Fruit fly (Drosophila melanogaster): Measurements from ENCODE around the gene CG15892.
A peak's percentile ranks its signal among the peaks of the same experiment; 100 is the strongest.

CG15892 gene

DNA sequence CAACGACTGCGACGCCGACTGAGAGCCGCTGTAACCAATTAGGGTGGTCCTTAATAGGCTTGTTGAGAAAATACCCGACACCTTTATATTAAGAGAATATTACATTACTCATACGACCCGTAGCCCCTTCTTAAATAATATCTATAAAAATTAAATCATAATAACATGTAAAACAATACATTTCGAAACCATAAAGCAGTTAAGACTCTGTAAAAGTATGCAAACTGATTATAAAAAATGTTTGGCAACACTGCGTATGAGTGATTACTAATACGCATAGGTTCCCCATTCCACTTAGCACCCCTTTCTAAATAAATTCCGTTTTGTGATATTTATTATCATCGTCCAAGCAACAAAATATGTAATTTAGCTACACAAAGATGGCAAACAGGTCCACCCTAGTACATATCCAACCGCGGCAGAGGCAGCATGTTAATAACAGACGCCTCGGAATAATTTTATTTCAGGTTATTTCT lies 46.5 kb upstream of the CG15892 start (continued):
- TF ChIP-seq D19A (tag; optimal IDR thresholded peaks at IDR 0.05) (peak; percentile 70), CG6254 (GFP tag; optimal IDR thresholded peaks at IDR 0.05) (peak; percentile 64), ham (GFP tag; IDR thresholded peaks at IDR 0.05) (no peak), CG2889 (GFP tag; IDR thresholded peaks at IDR 0.05) (no peak), CG17361 (GFP tag; IDR thresholded peaks at IDR 0.05) (peak; percentile 87), CG6813 (GFP tag; optimal IDR thresholded peaks at IDR 0.05) (peak; percentile 63), dysf (GFP tag; IDR thresholded peaks at IDR 0.05) (peak; percentile 62), MTF-1 (GFP tag; optimal IDR thresholded peaks at IDR 0.05; ENCODE audit: borderline replicate concordance) (no peak), hkb (optimal IDR thresholded peaks at IDR 0.05) (no peak), hkb (GFP tag; IDR thresholded peaks at IDR 0.05) (peak; percentile 64; the same call in 1 of the 2 replicates), vvl (GFP tag; IDR thresholded peaks at IDR 0.05) (peak; percentile 52; the same call in 1 of the 2 replicates), seq (GFP tag; IDR thresholded peaks at IDR 0.05) (peak; percentile 56; the same call in 1 of the 2 replicates), hbn (GFP tag; IDR thresholded peaks at IDR 0.05; ENCODE audit: partially characterized antibody) (no peak), CG1529 (GFP tag; optimal IDR thresholded peaks at IDR 0.05) (peak; percentile 74), CG12071 (GFP tag; optimal IDR thresholded peaks at IDR 0.05) (peak; percentile 42), vfl (GFP tag; optimal IDR thresholded peaks at IDR 0.05) (peak; percentile 22), CG10274 (GFP tag; optimal IDR thresholded peaks at IDR 0.05) (peak; percentile 52), CG9215 (GFP tag; IDR thresholded peaks at IDR 0.05) (peak; percentile 61), Dll (GFP tag; IDR thresholded peaks at IDR 0.05; ENCODE audit: partially characterized antibody) (no peak), CG7372 (GFP tag; IDR thresholded peaks at IDR 0.05) (peak; percentile 82), Trl (optimal IDR thresholded peaks at IDR 0.05) (peak in 1 of 2 experiments; percentile 0), Trl (GFP tag; optimal IDR thresholded peaks at IDR 0.05) (no peak), CG17385 (GFP tag; optimal IDR thresholded peaks at IDR 0.05) (peak; percentile 65), CG4360 (GFP tag; IDR thresholded peaks at IDR 0.05) (0 out of 2 replicates have a peak, but pooled peaks have one; percentile 8), sens-2 (GFP tag; IDR thresholded peaks at IDR 0.05) (no peak), croc (GFP tag; conservative IDR thresholded peaks at IDR 0.05) (peak; percentile 35; the same call in 1 of the 3 replicates), ttk (GFP tag; IDR thresholded peaks at IDR 0.05) (peak; percentile 54; the same call in 1 of the 2 replicates), Hand (GFP tag; optimal IDR thresholded peaks at IDR 0.05) (peak; percentile 83), Nf-YC (tag; optimal IDR thresholded peaks at IDR 0.05) (peak; percentile 73), Aef1 (GFP tag; IDR thresholded peaks at IDR 0.05) (peak; percentile 40; the same call in 1 of the 3 replicates), Gsc (GFP tag; IDR thresholded peaks at IDR 0.05) (no peak), zen2 (GFP tag; IDR thresholded peaks at IDR 0.05; ENCODE audit: partially characterized antibody) (no peak), CG17359 (tag; optimal IDR thresholded peaks at IDR 0.05) (peak; percentile 68), bab2 (GFP tag; optimal IDR thresholded peaks at IDR 0.05) (peak; percentile 6), CG12391 (tag; optimal IDR thresholded peaks at IDR 0.05) (peak; percentile 72), nerfin-2 (GFP tag; IDR thresholded peaks at IDR 0.05; ENCODE audit: partially characterized antibody) (no peak), tap (tag; optimal IDR thresholded peaks at IDR 0.05) (peak; percentile 68), CG1602 (GFP tag; optimal IDR thresholded peaks at IDR 0.05) (peak; percentile 15), CG4424 (GFP tag; optimal IDR thresholded peaks at IDR 0.05) (peak; percentile 68), lmd (GFP tag; IDR thresholded peaks at IDR 0.05) (peak; percentile 58), crc (GFP tag; optimal IDR thresholded peaks at IDR 0.05) (peak; percentile 13), CG12104 (GFP tag; optimal IDR thresholded peaks at IDR 0.05) (peak; percentile 70), CG9727 (GFP tag; optimal IDR thresholded peaks at IDR 0.05) (peak; percentile 80), BtbVII (GFP tag; optimal IDR thresholded peaks at IDR 0.05) (peak; percentile 83), Fer2 (tag; optimal IDR thresholded peaks at IDR 0.05) (peak; percentile 46), Xbp1 (GFP tag; optimal IDR thresholded peaks at IDR 0.05) (peak; percentile 56), HHEX (GFP tag; optimal IDR thresholded peaks at IDR 0.05) (peak; percentile 77), mam (GFP tag; optimal IDR thresholded peaks at IDR 0.05) (peak; percentile 47), HmgD (GFP tag; optimal IDR thresholded peaks at IDR 0.05) (no peak), jumu (GFP tag; optimal IDR thresholded peaks at IDR 0.05) (peak; percentile 14), Jarid2 (GFP tag; optimal IDR thresholded peaks at IDR 0.05) (peak; percentile 32)
